Worm (Caenorhabditis elegans): ENCODE data around the gene ZK287.9.

The ZK287.9 gene

ce11 chrV:9679166-9679565, at the start of gene ZK287.9:
TSS of gene ZK287.9 (plus strand) at chrV:9679357.
- TF ChIP-seq nhr-80 (tag; optimal IDR thresholded peaks at IDR 0.05) (peak; percentile 80), mxl-1 (tag; optimal IDR thresholded peaks at IDR 0.05) (no peak), lin-26 (GFP tag; IDR thresholded peaks at IDR 0.05) (no peak), ztf-25 (GFP tag; IDR thresholded peaks at IDR 0.05) (no peak), bed-1 (GFP tag; IDR thresholded peaks at IDR 0.05) (no peak), unc-62 (GFP tag; optimal IDR thresholded peaks at IDR 0.05) (peak; percentile 34), let-607 (tag; optimal IDR thresholded peaks at IDR 0.05) (peak; percentile 73 to 93)

ce11 chrV:9629643-9630042, 49.5 kb upstream of the ZK287.9 start, which contains the start of gene col-146:
TSS of gene col-146 (plus strand) at chrV:9629943.
- TF ChIP-seq nfyb-1 (GFP tag; IDR thresholded peaks at IDR 0.05) = no peak
- no peak for TF ChIP-seq snpc-1.1 (tag; optimal IDR thresholded peaks at IDR 0.05; ENCODE audit: insufficient read depth)
- no peak for TF ChIP-seq ztf-22 (GFP tag; optimal IDR thresholded peaks at IDR 0.05)
- no peak for TF ChIP-seq zfh-2 (GFP tag; conservative IDR thresholded peaks at IDR 0.05)
- TF ChIP-seq ccch-3 (GFP tag; optimal IDR thresholded peaks at IDR 0.05) = no peak
- no peak for TF ChIP-seq somi-1 (GFP tag; optimal IDR thresholded peaks at IDR 0.05)
- TF ChIP-seq attf-5 (GFP tag; optimal IDR thresholded peaks at IDR 0.05) = no peak
- TF ChIP-seq rcor-1 (GFP tag; IDR thresholded peaks at IDR 0.05) = no peak
- TF ChIP-seq ama-1 (optimal IDR thresholded peaks at IDR 0.05) = no peak
- TF ChIP-seq ama-1 (GFP tag; optimal IDR thresholded peaks at IDR 0.05) = no peak
- TF ChIP-seq ekl-4 (GFP tag; IDR thresholded peaks at IDR 0.05) = no peak
- TF ChIP-seq ceh-58 (GFP tag; IDR thresholded peaks at IDR 0.05) = no peak
- no peak for TF ChIP-seq D2030.7 (GFP tag; IDR thresholded peaks at IDR 0.05)
- TF ChIP-seq ztf-3 (GFP tag; optimal IDR thresholded peaks at IDR 0.05) = no peak
- TF ChIP-seq F57C9.4 (tag; optimal IDR thresholded peaks at IDR 0.05) = no peak
- no peak for TF ChIP-seq him-1 (tag; optimal IDR thresholded peaks at IDR 0.05)
- TF ChIP-seq F22D6.2 (tag; optimal IDR thresholded peaks at IDR 0.05) = no peak

- TF ChIP-seq egrh-3 (GFP tag; IDR thresholded peaks at IDR 0.05) = peak; percentile 97
- TF ChIP-seq nfya-2 (GFP tag; IDR thresholded peaks at IDR 0.05) = no peak
- TF ChIP-seq hsf-1 (GFP tag; IDR thresholded peaks at IDR 0.05) = no peak
- no peak for TF ChIP-seq Y67H2A.10 (GFP tag; conservative IDR thresholded peaks at IDR 0.05)
- TF ChIP-seq zim-3 (tag; optimal IDR thresholded peaks at IDR 0.05) = no peak
- no peak for TF ChIP-seq sdz-38 (tag; optimal IDR thresholded peaks at IDR 0.05)
- no peak for TF ChIP-seq bed-2 (GFP tag; IDR thresholded peaks at IDR 0.05)
- peak; percentile 34; the same call in 1 of the 2 replicates for TF ChIP-seq dox-1 (GFP tag; IDR thresholded peaks at IDR 0.05)
- TF ChIP-seq mcd-1 (GFP tag; IDR thresholded peaks at IDR 0.05) = peak; percentile 32; the same call in 1 of the 2 replicates
- peak; percentile 72 for TF ChIP-seq zfh-2 (GFP tag; conservative IDR thresholded peaks at IDR 0.05)
These were observed 48.6 kb upstream of the ZK287.9 start for ce11 chrV:9630542-9630941.

- no peak for TF ChIP-seq gei-17 (GFP tag; optimal IDR thresholded peaks at IDR 0.05)
- TF ChIP-seq ztf-28 (GFP tag; IDR thresholded peaks at IDR 0.05) = no peak
- no peak for TF ChIP-seq let-526 (GFP tag; IDR thresholded peaks at IDR 0.05)
- no peak for TF ChIP-seq F57C9.4 (tag; optimal IDR thresholded peaks at IDR 0.05)
- no peak for TF ChIP-seq hsf-1 (GFP tag; IDR thresholded peaks at IDR 0.05)
- TF ChIP-seq ztf-22 (GFP tag; optimal IDR thresholded peaks at IDR 0.05) = no peak
- no peak for TF ChIP-seq nfya-1 (tag; optimal IDR thresholded peaks at IDR 0.05; ENCODE audit: borderline replicate concordance, insufficient read depth)
These were observed 48.2 kb upstream of the ZK287.9 start, which contains the start of gene T06E4.5 for ce11 chrV:9630944-9631343. TSS of gene T06E4.5 (plus strand) at chrV:9631244.

Data from whole organism, young adult.